Worm (Caenorhabditis elegans) whole organism, L4 larva: Measurements from ENCODE around the gene K09E4.1.

ENCODE experiments used
- aly-2 ChIP-seq: sonication (generic microtip); optimal IDR thresholded peaks from 2 replicates; lab custom pipeline; 2018; ENCODE audit warnings: missing biosample characterization, missing genetic modification characterization
- ama-1 ChIP-seq: fragments of 150-350 bp; optimal IDR thresholded peaks from 2 replicates; lab custom pipeline; 2014; ENCODE audit warnings: inconsistent platforms, mixed read lengths
- daf-12 ChIP-seq: fragments of 150-350 bp; optimal IDR thresholded peaks from 2 replicates; lab custom pipeline; 2014; ENCODE audit warnings: missing biosample characterization, missing genetic modification reagents, missing genetic modification characterization
- fos-1 ChIP-seq: fragments of 150-350 bp; optimal IDR thresholded peaks from 2 replicates; lab custom pipeline; 2014; ENCODE audit warnings: missing biosample characterization, missing genetic modification characterization
- mep-1 ChIP-seq: fragments of 150-350 bp; sonication (generic microtip); optimal IDR thresholded peaks from 3 replicates; lab custom pipeline; 2014; ENCODE audit warnings: missing biosample characterization, missing genetic modification characterization
- nhr-77 ChIP-seq: fragments of 150-350 bp; optimal IDR thresholded peaks from 2 replicates; lab custom pipeline; 2014; ENCODE audit warnings: missing biosample characterization, missing genetic modification characterization
- tag-97 ChIP-seq: fragments of 200-800 bp; sonication (Bioruptor generic); IDR thresholded peaks from 2 replicates; pipeline ENCODE4 v1.3.6; 2022; ENCODE audit warnings: missing genetic modification characterization, missing compliant biosample characterization
- unc-130 ChIP-seq: sonication (generic microtip); optimal IDR thresholded peaks from 2 replicates; lab custom pipeline; 2016; ENCODE audit warnings: missing genetic modification reagents, missing genetic modification characterization, missing compliant biosample characterization

DNA sequence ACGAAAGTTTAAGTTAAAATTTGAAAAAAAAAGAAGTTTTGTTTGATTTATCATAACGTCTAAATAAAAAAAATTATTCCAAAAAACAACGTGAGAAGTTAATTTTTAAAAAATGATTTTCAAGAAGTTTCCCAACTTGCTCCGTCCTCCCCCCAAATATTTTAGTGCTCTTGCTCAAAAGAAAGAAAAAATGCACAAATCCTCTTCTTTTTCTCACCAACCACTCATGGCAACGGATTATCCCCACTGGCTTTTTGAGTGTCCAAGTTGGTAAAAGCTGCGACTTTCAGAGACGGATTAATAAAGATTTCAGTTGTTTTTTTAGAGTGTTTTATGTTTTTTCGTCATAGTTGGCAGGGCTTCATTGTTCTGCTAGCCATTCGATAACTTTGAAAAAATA, 40.1 kb upstream of the K09E4.1 start, which contains the start of gene Y39G8C.2:
- TF ChIP-seq tag-97 (GFP tag; lab: Robert Waterston, UW) (no peak), mep-1 (tag; lab: Kevin White, UChicago) (no peak), aly-2 (no peak), unc-130 (GFP tag; lab: Kevin White, UChicago) (no peak), ama-1 (lab: Kevin White, UChicago) (no peak), nhr-77 (tag; lab: Kevin White, UChicago) (no peak), fos-1 (tag; lab: Kevin White, UChicago) (no peak), daf-12 (no peak)
